Worm (Caenorhabditis elegans): ENCODE results near the gene C39H7.4.

C39H7.4 gene

ce11 chrIV:5619643-5620042, 5.2 kb upstream of the C39H7.4 start, which contains the start of gene srsx-16:
Gene srsx-16, minus strand, starts transcription at chrIV:5619743.
- TF ChIP-seq snpc-1.1 (tag; optimal IDR thresholded peaks at IDR 0.05; ENCODE audit: insufficient read depth), result no peak
- no peak for TF ChIP-seq hmg-1.2 (GFP tag; IDR thresholded peaks at IDR 0.05)
- no peak for TF ChIP-seq xnd-1 (tag; optimal IDR thresholded peaks at IDR 0.05)
- TF ChIP-seq bed-2 (GFP tag; IDR thresholded peaks at IDR 0.05), result no peak
- no peak for TF ChIP-seq fkh-3 (tag; optimal IDR thresholded peaks at IDR 0.05)
- no peak for TF ChIP-seq rcor-1 (GFP tag; IDR thresholded peaks at IDR 0.05)
- no peak for TF ChIP-seq mcd-1 (GFP tag; IDR thresholded peaks at IDR 0.05)
- TF ChIP-seq Y53G8AR.9 (GFP tag; conservative IDR thresholded peaks at IDR 0.05), result no peak

ce11 chrIV:5607343-5607742, 7.1 kb downstream of the C39H7.4 start:
- TF ChIP-seq rpc-1 (optimal IDR thresholded peaks at IDR 0.05), result no peak
- no peak for TF ChIP-seq rpc-1 (tag; optimal IDR thresholded peaks at IDR 0.05)
- TF ChIP-seq lin-40 (tag; optimal IDR thresholded peaks at IDR 0.05), result peak; percentile 54
- no peak for TF ChIP-seq lag-1 (GFP tag; IDR thresholded peaks at IDR 0.05)
- no peak for TF ChIP-seq F39B2.1 (GFP tag; IDR thresholded peaks at IDR 0.05)
- TF ChIP-seq F23B12.7 (tag; optimal IDR thresholded peaks at IDR 0.05; ENCODE audit: insufficient read depth), result peak; percentile 1
- TF ChIP-seq C06A6.2 (GFP tag; conservative IDR thresholded peaks at IDR 0.05), result no peak; the same call in 1 of the 2 replicates
- TF ChIP-seq lin-54 (GFP tag; optimal IDR thresholded peaks at IDR 0.05), result peak; percentile 34
- TF ChIP-seq him-1 (tag; optimal IDR thresholded peaks at IDR 0.05), result no peak
- TF ChIP-seq hsf-1 (GFP tag; IDR thresholded peaks at IDR 0.05), result no peak
- TF ChIP-seq zfh-2 (GFP tag; conservative IDR thresholded peaks at IDR 0.05), result peak; percentile 94
- TF ChIP-seq dox-1 (GFP tag; IDR thresholded peaks at IDR 0.05), result peak; percentile 72
- 0 out of 2 replicates have a peak, but pooled peaks have one; percentile 45 for TF ChIP-seq B0336.3 (GFP tag; IDR thresholded peaks at IDR 0.05)
- no peak for TF ChIP-seq ztf-3 (GFP tag; optimal IDR thresholded peaks at IDR 0.05)
- TF ChIP-seq somi-1 (GFP tag; optimal IDR thresholded peaks at IDR 0.05), result peak; percentile 92
- TF ChIP-seq atf-7 (tag; optimal IDR thresholded peaks at IDR 0.05), result peak; percentile 15
- TF ChIP-seq C17E4.6 (GFP tag; IDR thresholded peaks at IDR 0.05), result no peak
- TF ChIP-seq bed-2 (GFP tag; IDR thresholded peaks at IDR 0.05), result no peak
- TF ChIP-seq ztf-18 (tag; optimal IDR thresholded peaks at IDR 0.05), result peak; percentile 9
- peak; percentile 49; the same call in 1 of the 2 replicates for TF ChIP-seq hmg-1.2 (GFP tag; IDR thresholded peaks at IDR 0.05)
- TF ChIP-seq gei-17 (GFP tag; optimal IDR thresholded peaks at IDR 0.05), result no peak
- peak; percentile 6 for TF ChIP-seq nhr-80 (tag; optimal IDR thresholded peaks at IDR 0.05)
- TF ChIP-seq pbrm-1 (GFP tag; IDR thresholded peaks at IDR 0.05), result 0 out of 2 replicates have a peak, but pooled peaks have one; percentile 41
- 0 out of 2 replicates have a peak, but pooled peaks have one; percentile 17 for TF ChIP-seq ekl-4 (GFP tag; IDR thresholded peaks at IDR 0.05)
- TF ChIP-seq egrh-3 (GFP tag; IDR thresholded peaks at IDR 0.05), result 0 out of 2 replicates have a peak, but pooled peaks have one; percentile 7
- 0 out of 2 replicates have a peak, but pooled peaks have one; percentile 45 for TF ChIP-seq cebp-1 (GFP tag; IDR thresholded peaks at IDR 0.05)
- peak; percentile 83 for TF ChIP-seq cebp-1 (tag; optimal IDR thresholded peaks at IDR 0.05)
- no peak for TF ChIP-seq ceh-58 (GFP tag; IDR thresholded peaks at IDR 0.05)
- TF ChIP-seq attf-3 (GFP tag; conservative IDR thresholded peaks at IDR 0.05), result 0 out of 2 replicates have a peak, but pooled peaks have one; percentile 7
- TF ChIP-seq K11D2.4 (GFP tag; IDR thresholded peaks at IDR 0.05), result peak; percentile 70; the same call in 1 of the 2 replicates
- peak; percentile 77 for TF ChIP-seq ceh-27 (GFP tag; optimal IDR thresholded peaks at IDR 0.05)
- no peak for TF ChIP-seq rec-8 (tag; optimal IDR thresholded peaks at IDR 0.05)
- TF ChIP-seq K12H6.12 (tag; optimal IDR thresholded peaks at IDR 0.05), result peak; percentile 93
- no peak for TF ChIP-seq akir-1 (GFP tag; optimal IDR thresholded peaks at IDR 0.05)
- TF ChIP-seq B0019.2 (GFP tag; conservative IDR thresholded peaks at IDR 0.05), result no peak
- peak; percentile 25 for TF ChIP-seq tbp1 (GFP tag; optimal IDR thresholded peaks at IDR 0.05)
- peak; percentile 60 for TF ChIP-seq F52B5.7 (tag; optimal IDR thresholded peaks at IDR 0.05)
- no peak for TF ChIP-seq nfya-1 (tag; optimal IDR thresholded peaks at IDR 0.05; ENCODE audit: borderline replicate concordance, insufficient read depth)
- TF ChIP-seq Y79H2A.3 (GFP tag; conservative IDR thresholded peaks at IDR 0.05), result no peak
- peak; percentile 43 for TF ChIP-seq madf-10 (tag; optimal IDR thresholded peaks at IDR 0.05)
- peak; percentile 18; the same call in 1 of the 2 replicates for TF ChIP-seq mcd-1 (GFP tag; IDR thresholded peaks at IDR 0.05)

Data from whole organism, young adult.